Worm (Caenorhabditis elegans) whole organism, L4 larva: Measurements from ENCODE around the gene M176.5.

Source experiments
- D1046.2 ChIP-seq: fragments of 200-800 bp; sonication (Bioruptor generic); IDR thresholded peaks from 2 replicates; pipeline ENCODE4 v1.3.6; 2022; ENCODE audit warnings: missing genetic modification characterization, missing compliant biosample characterization
- ceh-82 ChIP-seq: sonication (generic microtip); optimal IDR thresholded peaks from 2 replicates; lab custom pipeline; 2017; ENCODE audit warnings: missing biosample characterization, missing genetic modification characterization
- ces-1 ChIP-seq: fragments of 150-350 bp; sonication (generic microtip); optimal IDR thresholded peaks from 4 replicates; lab custom pipeline; 2014; ENCODE audit warnings: missing biosample characterization, missing genetic modification reagents, missing genetic modification characterization
- fkh-10 ChIP-seq: fragments of 150-350 bp; optimal IDR thresholded peaks from 2 replicates; lab custom pipeline; 2014; ENCODE audit warnings: missing biosample characterization, missing genetic modification reagents, missing genetic modification characterization
- hlh-30 ChIP-seq: sonication (generic microtip); optimal IDR thresholded peaks from 2 replicates; lab custom pipeline; 2017; ENCODE audit warnings: antibody characterized with exemption, mild to moderate bottlenecking, missing genetic modification characterization, missing compliant biosample characterization; ENCODE audit not compliant: insufficient read depth
- lin-39 ChIP-seq: fragments of 150-350 bp; optimal IDR thresholded peaks from 2 replicates; lab custom pipeline; 2014; ENCODE audit warnings: missing biosample characterization, missing genetic modification reagents, missing genetic modification characterization
- lir-3 ChIP-seq: sonication (generic microtip); optimal IDR thresholded peaks from 2 replicates; lab custom pipeline; 2016; ENCODE audit warnings: mild to moderate bottlenecking, missing genetic modification characterization, missing compliant biosample characterization
- madf-9 ChIP-seq: fragments of 200-800 bp; sonication (Bioruptor generic); conservative IDR thresholded peaks from 2 replicates; pipeline ENCODE4 v1.3.6; 2022; ENCODE audit warnings: missing genetic modification reagents, missing genetic modification characterization, missing compliant biosample characterization
- nhr-237 ChIP-seq: sonication (generic microtip); optimal IDR thresholded peaks from 2 replicates; lab custom pipeline; 2017; ENCODE audit warnings: missing biosample characterization, missing genetic modification characterization
- nhr-28 ChIP-seq: fragments of 150-350 bp; optimal IDR thresholded peaks from 2 replicates; lab custom pipeline; 2014; ENCODE audit warnings: missing biosample characterization, missing genetic modification characterization

DNA sequence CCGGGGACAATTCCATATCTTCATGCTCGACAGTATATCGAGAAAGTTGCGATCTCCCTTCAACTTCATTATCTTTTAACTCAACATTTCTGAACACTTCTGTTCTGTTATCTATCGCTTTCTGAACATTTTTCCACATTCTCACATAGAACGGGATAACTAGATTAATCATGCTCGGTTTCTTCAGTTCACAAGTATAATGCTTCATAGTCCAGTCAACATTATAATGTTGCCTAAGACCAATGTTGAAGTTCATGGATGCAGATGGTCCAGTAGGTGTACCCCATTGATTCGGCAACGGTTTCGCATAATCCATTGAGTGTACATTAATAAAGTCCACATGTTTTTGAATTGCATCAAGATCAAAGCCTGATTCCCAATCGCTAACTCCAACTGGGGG, 11.3 kb upstream of the M176.5 start:
- TF ChIP-seq nhr-237 (tag; lab: Kevin White, UChicago) (no peak), ceh-82 (tag; lab: Kevin White, UChicago) (no peak), madf-9 (GFP tag; lab: Robert Waterston, UW) (no peak), fkh-10 (GFP tag; lab: Kevin White, UChicago) (no peak), D1046.2 (GFP tag; lab: Robert Waterston, UW) (no peak), nhr-28 (tag; lab: Kevin White, UChicago) (no peak), hlh-30 (no peak), ces-1 (GFP tag; lab: Kevin White, UChicago) (no peak), lir-3 (no peak), lin-39 (no peak)
